Worm (Caenorhabditis elegans) whole organism, young adult: Measurements from ENCODE around the gene sre-1.

Experiments used
- ceh-58 ChIP-seq: fragments of 200-800 bp; sonication (Bioruptor generic); IDR thresholded peaks from 2 replicates; pipeline ENCODE4 v1.3.6; 2022; ENCODE audit warnings: missing genetic modification characterization, missing compliant biosample characterization
- dox-1 ChIP-seq: fragments of 200-800 bp; sonication (Bioruptor generic); IDR thresholded peaks from 2 replicates; pipeline ENCODE4 v1.3.6; 2022; ENCODE audit warnings: missing genetic modification reagents, missing genetic modification characterization, missing compliant biosample characterization
- tlf-1 ChIP-seq: fragments of 200-800 bp; sonication (Bioruptor generic); optimal IDR thresholded peaks from 2 replicates; lab custom pipeline; 2018; ENCODE audit warnings: mild to moderate bottlenecking, missing genetic modification characterization, missing compliant biosample characterization

- TF ChIP-seq tlf-1 (no peak), dox-1 (GFP tag; lab: Robert Waterston, UW) (no peak; the same call in 1 of the 2 replicates), ceh-58 (no peak)
These were observed 13.9 kb upstream of the sre-1 start for ce11 chrII:7695636-7696035.
